In the genomic region with DNA sequence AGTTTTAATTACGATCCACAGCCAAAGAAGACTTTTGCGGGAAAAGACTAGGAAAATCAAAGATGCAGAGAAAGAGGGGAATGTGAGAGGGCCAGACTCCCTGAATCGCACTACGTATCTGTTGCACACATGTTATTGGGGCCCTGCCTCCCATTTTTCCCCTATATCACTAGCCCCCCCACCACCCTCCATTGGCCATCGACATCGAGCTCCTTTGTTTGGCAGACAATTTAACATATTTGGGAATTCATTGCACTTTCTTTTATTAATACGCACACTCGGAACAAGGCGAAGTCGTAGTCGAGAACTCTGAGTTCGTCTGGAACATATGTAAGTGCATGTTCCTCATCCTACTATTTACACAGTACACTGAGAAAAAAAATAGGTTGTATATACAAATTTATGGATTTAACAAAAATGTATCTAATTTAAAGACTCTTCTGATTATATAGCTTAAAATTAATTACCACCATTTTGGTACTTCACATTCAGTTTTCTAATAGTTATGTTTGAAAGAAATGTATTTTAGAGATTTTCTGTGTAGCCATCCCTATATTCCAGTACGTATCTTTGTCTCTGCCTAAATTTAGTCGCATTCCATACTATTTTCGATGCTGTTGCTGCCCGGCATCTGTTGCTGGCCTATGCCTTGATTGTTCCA, we compare ENCODE assay signal across 4 fruit fly cellular contexts.
TF ChIP-seq lines count a peak whose summit lies in the region.

No protein-coding gene starts in this region.

- TF ChIP-seq CTCF in whole organism, embryonic (GFP tag; optimal IDR thresholded peaks at IDR 0.05; lab: Kevin White, UChicago) = no peak

TF ChIP-seq in whole organism, embryonic, 481 proteins besides CTCF, POLR2A, EP300 and RAD21 (continues in another document):
- TF ChIP-seq CG32532 (GFP tag; IDR thresholded peaks at IDR 0.05; lab: Robert Waterston, UW) (no peak), CG14014 (GFP tag; IDR thresholded peaks at IDR 0.05; lab: Robert Waterston, UW) (0 out of 2 replicates have a peak, but pooled peaks have one; percentile 16), jumu (GFP tag; optimal IDR thresholded peaks at IDR 0.05; lab: Kevin White, UChicago) (peak; percentile 30), CG6689 (GFP tag; IDR thresholded peaks at IDR 0.05; lab: Robert Waterston, UW) (peak; percentile 80), Nf-YA (GFP tag; IDR thresholded peaks at IDR 0.05; lab: Robert Waterston, UW) (0 out of 2 replicates have a peak, but pooled peaks have one; percentile 38), HmgD (GFP tag; optimal IDR thresholded peaks at IDR 0.05; lab: Kevin White, UChicago) (no peak), kni (GFP tag; optimal IDR thresholded peaks at IDR 0.05; lab: Kevin White, UChicago) (no peak), CG4404 (GFP tag; IDR thresholded peaks at IDR 0.05; lab: Robert Waterston, UW) (0 out of 2 replicates have a peak, but pooled peaks have one; percentile 20), pan (optimal IDR thresholded peaks at IDR 0.05; lab: Kevin White, UChicago) (no peak), pan (GFP tag; optimal IDR thresholded peaks at IDR 0.05 in 1 of 2, IDR thresholded peaks at IDR 0.05 in 1 of 2) (peak in 1 of 2 experiments; percentile 62), zen (tag; optimal IDR thresholded peaks at IDR 0.05; lab: Kevin White, UChicago) (peak; percentile 65), CG2202 (tag; optimal IDR thresholded peaks at IDR 0.05; lab: Kevin White, UChicago) (peak; percentile 74), CG43689 (GFP tag; IDR thresholded peaks at IDR 0.05; lab: Robert Waterston, UW) (no peak), Xrp1 (GFP tag; IDR thresholded peaks at IDR 0.05; lab: Robert Waterston, UW) (peak; percentile 85), salm (tag; optimal IDR thresholded peaks at IDR 0.05; lab: Kevin White, UChicago) (peak; percentile 18), CG10209 (GFP tag; optimal IDR thresholded peaks at IDR 0.05; lab: Kevin White, UChicago) (peak; percentile 58), HLH3B (GFP tag; IDR thresholded peaks at IDR 0.05; lab: Robert Waterston, UW) (peak; percentile 67), run (tag; optimal IDR thresholded peaks at IDR 0.05; lab: Kevin White, UChicago) (no peak), CG15696 (tag; optimal IDR thresholded peaks at IDR 0.05; lab: Kevin White, UChicago) (peak; percentile 68), Asciz (GFP tag; optimal IDR thresholded peaks at IDR 0.05; lab: Kevin White, UChicago) (peak; percentile 74)

TF ChIP-seq in whole organism, prepupa, 60 proteins besides CTCF, POLR2A, EP300 and RAD21 (continues in another document):
- TF ChIP-seq svp (GFP tag; lab: Kevin White, UChicago) (peak; percentile 65), fkh (GFP tag; optimal IDR thresholded peaks at IDR 0.05; lab: Kevin White, UChicago) (no peak), spab (GFP tag; optimal IDR thresholded peaks at IDR 0.05; lab: Kevin White, UChicago) (peak; percentile 34), lz (GFP tag; optimal IDR thresholded peaks at IDR 0.05; lab: Kevin White, UChicago) (peak; percentile 1), CG1621 (tag; optimal IDR thresholded peaks at IDR 0.05; lab: Kevin White, UChicago) (peak; percentile 12), CG6854 (GFP tag; optimal IDR thresholded peaks at IDR 0.05; lab: Kevin White, UChicago) (no peak), CG32006 (GFP tag; optimal IDR thresholded peaks at IDR 0.05; lab: Kevin White, UChicago) (peak; percentile 36), Blimp-1 (GFP tag; optimal IDR thresholded peaks at IDR 0.05; lab: Kevin White, UChicago) (no peak), fd85E (GFP tag; optimal IDR thresholded peaks at IDR 0.05; lab: Kevin White, UChicago) (no peak), Sox102F (GFP tag; optimal IDR thresholded peaks at IDR 0.05; lab: Kevin White, UChicago) (no peak), fd59A (GFP tag; optimal IDR thresholded peaks at IDR 0.05; lab: Kevin White, UChicago) (peak; percentile 33), Eip93F (GFP tag; optimal IDR thresholded peaks at IDR 0.05; lab: Kevin White, UChicago) (no peak), CG11902 (GFP tag; optimal IDR thresholded peaks at IDR 0.05; lab: Kevin White, UChicago) (no peak), CG6808 (GFP tag; optimal IDR thresholded peaks at IDR 0.05; lab: Kevin White, UChicago) (peak; percentile 34), CG3032 (tag; optimal IDR thresholded peaks at IDR 0.05; lab: Kevin White, UChicago) (peak; percentile 60), eg (GFP tag; IDR thresholded peaks at IDR 0.05; lab: Robert Waterston, UW) (no peak), CG15336 (GFP tag; IDR thresholded peaks at IDR 0.05; lab: Robert Waterston, UW) (peak; percentile 60), Eip78C (GFP tag; lab: Kevin White, UChicago) (peak; percentile 83), CG6792 (GFP tag; optimal IDR thresholded peaks at IDR 0.05; lab: Kevin White, UChicago) (peak; percentile 16), vri (GFP tag; optimal IDR thresholded peaks at IDR 0.05; lab: Kevin White, UChicago) (no peak), Hr38 (GFP tag; optimal IDR thresholded peaks at IDR 0.05; lab: Kevin White, UChicago) (no peak), CG8319 (GFP tag; optimal IDR thresholded peaks at IDR 0.05; lab: Kevin White, UChicago) (no peak), Lpt (GFP tag; optimal IDR thresholded peaks at IDR 0.05; lab: Kevin White, UChicago) (peak; percentile 14)

TF ChIP-seq in whole organism, pupa, 21 proteins besides CTCF, POLR2A, EP300 and RAD21:
- TF ChIP-seq fd96Ca (GFP tag; IDR thresholded peaks at IDR 0.05; lab: Robert Waterston, UW) (no peak), gl (tag; optimal IDR thresholded peaks at IDR 0.05; lab: Kevin White, UChicago) (peak; percentile 22), CG8159 (tag; optimal IDR thresholded peaks at IDR 0.05; lab: Kevin White, UChicago) (peak; percentile 76), CG8301 (tag; optimal IDR thresholded peaks at IDR 0.05; lab: Kevin White, UChicago) (peak; percentile 61), CG34367 (tag; optimal IDR thresholded peaks at IDR 0.05; lab: Kevin White, UChicago) (peak; percentile 61), EcR (GFP tag; optimal IDR thresholded peaks at IDR 0.05; lab: Kevin White, UChicago) (peak; percentile 73), Pif1B (GFP tag; optimal IDR thresholded peaks at IDR 0.05; lab: Kevin White, UChicago) (no peak), Pif1A (GFP tag; optimal IDR thresholded peaks at IDR 0.05; lab: Kevin White, UChicago) (peak; percentile 50), CG32121 (GFP tag; IDR thresholded peaks at IDR 0.05; lab: Robert Waterston, UW) (no peak), CG10348 (GFP tag; IDR thresholded peaks at IDR 0.05; lab: Robert Waterston, UW) (no peak), CG4496 (GFP tag; IDR thresholded peaks at IDR 0.05; lab: Robert Waterston, UW) (no peak), D1 (tag; optimal IDR thresholded peaks at IDR 0.05; lab: Kevin White, UChicago) (peak; percentile 14), Ets98B (GFP tag; IDR thresholded peaks at IDR 0.05; lab: Robert Waterston, UW) (no peak), CG17806 (tag; optimal IDR thresholded peaks at IDR 0.05; lab: Kevin White, UChicago) (peak; percentile 67), rn (GFP tag; IDR thresholded peaks at IDR 0.05; lab: Robert Waterston, UW) (no peak), CG9948 (tag; optimal IDR thresholded peaks at IDR 0.05; lab: Kevin White, UChicago) (peak; percentile 66), CG15710 (tag; optimal IDR thresholded peaks at IDR 0.05; lab: Kevin White, UChicago) (peak; percentile 67), Snoo (tag; optimal IDR thresholded peaks at IDR 0.05; lab: Kevin White, UChicago) (peak; percentile 23), CG13204 (GFP tag; optimal IDR thresholded peaks at IDR 0.05; lab: Kevin White, UChicago) (no peak), CG12605 (GFP tag; IDR thresholded peaks at IDR 0.05; lab: Robert Waterston, UW) (no peak; the same call in 1 of the 2 replicates), CG14655 (GFP tag; optimal IDR thresholded peaks at IDR 0.05; lab: Kevin White, UChicago) (peak; percentile 66)

TF ChIP-seq in whole organism, wandering third instar larva, 38 proteins besides CTCF, POLR2A, EP300 and RAD21:
- TF ChIP-seq Jra (GFP tag; optimal IDR thresholded peaks at IDR 0.05; lab: Kevin White, UChicago) (no peak), sv (GFP tag; optimal IDR thresholded peaks at IDR 0.05; lab: Kevin White, UChicago) (peak; percentile 20), fru (GFP tag; optimal IDR thresholded peaks at IDR 0.05; lab: Kevin White, UChicago) (peak; percentile 4)
